Worm (Caenorhabditis elegans) whole organism, young adult: ENCODE data around the gene tut-1.

ENCODE experiments used
- D2030.7 ChIP-seq: fragments of 200-800 bp; sonication (Bioruptor generic); IDR thresholded peaks from 2 replicates; pipeline ENCODE4 v1.3.6; 2022; ENCODE audit warnings: missing genetic modification reagents, missing genetic modification characterization, missing compliant biosample characterization
- K12H6.12 ChIP-seq: fragments of 200-800 bp; sonication (Bioruptor generic); optimal IDR thresholded peaks from 2 replicates; lab custom pipeline; 2018; ENCODE audit warnings: mild to moderate bottlenecking, missing genetic modification characterization, missing compliant biosample characterization
- Y53G8AR.9 ChIP-seq: fragments of 200-800 bp; sonication (Bioruptor generic); conservative IDR thresholded peaks from 2 replicates; pipeline ENCODE4 v1.3.6; 2022; ENCODE audit warnings: missing genetic modification reagents, missing genetic modification characterization, missing compliant biosample characterization
- ets-4 ChIP-seq: fragments of 200-800 bp; sonication (Bioruptor generic); optimal IDR thresholded peaks from 2 replicates; lab custom pipeline; 2018; ENCODE audit warnings: mild to moderate bottlenecking, missing genetic modification characterization, missing compliant biosample characterization
- gei-17 ChIP-seq: fragments of 200-800 bp; sonication (Bioruptor generic); optimal IDR thresholded peaks from 2 replicates; lab custom pipeline; 2018; ENCODE audit warnings: mild to moderate bottlenecking, missing genetic modification characterization, missing compliant biosample characterization
- hmg-20 ChIP-seq: fragments of 200-800 bp; sonication (Bioruptor generic); IDR thresholded peaks from 2 replicates; pipeline ENCODE4 v1.3.6; 2022; ENCODE audit warnings: missing genetic modification reagents, missing genetic modification characterization, missing compliant biosample characterization
- lin-35 ChIP-seq, 3 experiments: fragments of 150-350 bp in 2 of 3; sonication (generic microtip) in 1 of 3; optimal IDR thresholded peaks; 2 replicates each; lab custom pipeline; 2014 to 2018; ENCODE audit warnings: missing biosample characterization in 3 of 3, missing genetic modification characterization in 3 of 3, missing genetic modification reagents in 3 of 3
- nfya-1 ChIP-seq: sonication (generic microtip); optimal IDR thresholded peaks from 2 replicates; lab custom pipeline; 2017; ENCODE audit warnings: antibody characterized with exemption, missing compliant biosample characterization, missing genetic modification characterization, borderline replicate concordance; ENCODE audit not compliant: insufficient read depth
- nhr-90 ChIP-seq: sonication (generic microtip); optimal IDR thresholded peaks from 2 replicates; lab custom pipeline; 2016; ENCODE audit warnings: missing genotype, mild to moderate bottlenecking, missing genetic modification characterization, missing compliant biosample characterization
- rec-8 ChIP-seq, 2 experiments: sonication (generic microtip); optimal IDR thresholded peaks; 2 replicates each; lab custom pipeline; 2016; ENCODE audit warnings: mild to moderate bottlenecking in 2 of 2, missing genetic modification characterization in 2 of 2, missing genetic modification reagents in 2 of 2, missing genotype in 2 of 2, missing biosample characterization in 1 of 2, missing compliant biosample characterization in 1 of 2, moderate library complexity in 1 of 2
- sea-2 ChIP-seq: fragments of 200-800 bp; sonication (Bioruptor generic); IDR thresholded peaks from 2 replicates; pipeline ENCODE4 v1.3.6; 2022; ENCODE audit warnings: missing genetic modification characterization, missing compliant biosample characterization
- snpc-4 ChIP-seq, 5 experiments: fragments of 150-350 bp in 1 of 5; sonication (generic microtip) in 4 of 5; optimal IDR thresholded peaks; 2 replicates each; lab custom pipeline; 2014 to 2018; ENCODE audit warnings: missing genetic modification characterization in 5 of 5, missing biosample characterization in 3 of 5, antibody characterized with exemption in 2 of 5, mild to moderate bottlenecking in 2 of 5, missing compliant biosample characterization in 2 of 5, missing genotype in 2 of 5, moderate library complexity in 2 of 5, missing genetic modification reagents in 1 of 5
- unc-62 ChIP-seq: fragments of 150-350 bp; optimal IDR thresholded peaks from 2 replicates; lab custom pipeline; 2014; ENCODE audit warnings: missing biosample characterization, missing genetic modification reagents, missing genetic modification characterization
- zim-3 ChIP-seq: sonication (generic microtip); optimal IDR thresholded peaks from 2 replicates; lab custom pipeline; 2017; ENCODE audit warnings: mild to moderate bottlenecking, missing genetic modification characterization, moderate library complexity, missing compliant biosample characterization

- TF ChIP-seq D2030.7 = no peak
- no peak for TF ChIP-seq sea-2
- TF ChIP-seq nfya-1 (tag; lab: Kevin White, UChicago) = no peak
- TF ChIP-seq gei-17 (GFP tag; lab: Kevin White, UChicago) = no peak
- no peak for TF ChIP-seq nhr-90 (tag; lab: Kevin White, UChicago)
- no peak for TF ChIP-seq unc-62 (GFP tag; lab: Kevin White, UChicago)
- no peak for TF ChIP-seq ets-4 (GFP tag; lab: Kevin White, UChicago)
- TF ChIP-seq hmg-20 (GFP tag; lab: Robert Waterston, UW) = no peak
- no peak for TF ChIP-seq lin-35 (GFP tag; optimal IDR thresholded peaks at IDR 0.05; lab: Kevin White, UChicago)
- no peak for TF ChIP-seq rec-8 (tag; optimal IDR thresholded peaks at IDR 0.05; lab: Kevin White, UChicago)
- TF ChIP-seq snpc-4 (GFP tag; optimal IDR thresholded peaks at IDR 0.05; lab: Kevin White, UChicago) = no peak
- no peak for TF ChIP-seq snpc-4 (tag; optimal IDR thresholded peaks at IDR 0.05; lab: Kevin White, UChicago)
- TF ChIP-seq K12H6.12 (tag; lab: Kevin White, UChicago) = no peak
- TF ChIP-seq zim-3 (tag; lab: Kevin White, UChicago) = no peak
- no peak for TF ChIP-seq Y53G8AR.9 (GFP tag; lab: Robert Waterston, UW)
These were observed 23.8 kb downstream of the tut-1 start for ce11 chrIV:97681-98080.
